Worm (Caenorhabditis elegans): ENCODE measurements around the gene F09C6.16.

DNA sequence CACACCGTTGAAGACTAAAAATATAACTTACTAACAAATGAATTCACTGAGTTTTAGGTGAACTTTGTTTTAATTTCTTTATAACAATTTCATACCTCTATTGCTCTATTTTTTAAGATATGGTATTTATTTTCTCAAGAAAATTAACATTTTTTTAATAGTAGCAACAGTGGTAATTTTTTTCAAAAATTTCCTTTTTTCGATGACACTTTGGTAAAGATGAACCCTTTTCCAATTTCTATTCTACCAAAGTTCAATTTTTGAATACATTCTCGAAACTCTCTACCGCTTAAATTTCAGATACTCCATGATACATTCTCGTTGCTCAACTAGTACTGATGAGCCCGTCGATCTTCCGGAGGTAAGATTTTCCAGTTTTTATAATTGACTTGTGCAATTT lies 2.2 kb upstream of the F09C6.16 start, which contains the start of gene nhr-116:
- TF ChIP-seq T22C8.4 (GFP tag; IDR thresholded peaks at IDR 0.05) (no peak), cog-1 (tag; optimal IDR thresholded peaks at IDR 0.05) (no peak), ref-1 (GFP tag; conservative IDR thresholded peaks at IDR 0.05) (no peak), flt-1 (GFP tag; IDR thresholded peaks at IDR 0.05) (no peak), med-1 (GFP tag; optimal IDR thresholded peaks at IDR 0.05; ENCODE audit: insufficient read depth) (no peak), klf-2 (GFP tag; conservative IDR thresholded peaks at IDR 0.05) (no peak), ztf-23 (GFP tag; IDR thresholded peaks at IDR 0.05) (no peak), tab-1 (GFP tag; IDR thresholded peaks at IDR 0.05) (no peak)
